Fruit fly (Drosophila melanogaster) whole organism, embryonic: ENCODE results near the gene CG4570.

Experiments
- CG11085 ChIP-seq: fragments of 200-800 bp; sonication (Bioruptor generic); IDR thresholded peaks from 2 replicates; pipeline ENCODE4 v1.3.6; 2022; ENCODE audit warnings: missing biosample characterization, missing genetic modification characterization
- CG12299 ChIP-seq: fragments of 200-800 bp; sonication (Bioruptor generic); optimal IDR thresholded peaks from 2 replicates; lab custom pipeline; 2018; ENCODE audit warnings: missing biosample characterization, mild to moderate bottlenecking, missing genetic modification characterization
- CG4707 ChIP-seq: fragments of 200-800 bp; sonication (Bioruptor generic); optimal IDR thresholded peaks from 2 replicates; lab custom pipeline; 2018; ENCODE audit warnings: missing biosample characterization, mild to moderate bottlenecking, missing genetic modification characterization, moderate library complexity
- CG8924 ChIP-seq: fragments of 200-800 bp; optimal IDR thresholded peaks from 3 replicates; lab custom pipeline; 2019; ENCODE audit warnings: missing biosample characterization, mild to moderate bottlenecking, missing genetic modification characterization, moderate library complexity
- Dip3 ChIP-seq: fragments of 200-800 bp; sonication (Bioruptor generic); optimal IDR thresholded peaks from 3 replicates; lab custom pipeline; 2016; ENCODE audit warnings: missing biosample characterization, missing genetic modification characterization
- Hsf ChIP-seq: fragments of 200-800 bp; sonication (Bioruptor generic); optimal IDR thresholded peaks from 3 replicates; lab custom pipeline; 2016; ENCODE audit warnings: missing biosample characterization, missing genetic modification characterization
- Side ChIP-seq: fragments of 200-800 bp; sonication (Bioruptor generic); optimal IDR thresholded peaks from 2 replicates; lab custom pipeline; 2016; ENCODE audit warnings: missing biosample characterization, missing genetic modification characterization
- corto ChIP-seq: fragments of 200-800 bp; sonication (Bioruptor generic); optimal IDR thresholded peaks from 2 replicates; lab custom pipeline; 2016; ENCODE audit warnings: missing biosample characterization, mild to moderate bottlenecking, missing genetic modification characterization, moderate library complexity
- cwo ChIP-seq: fragments of 200-800 bp; sonication (Bioruptor generic); optimal IDR thresholded peaks from 3 replicates; lab custom pipeline; 2017; ENCODE audit warnings: missing biosample characterization, missing genetic modification characterization, mild to moderate bottlenecking, moderate library complexity, missing genetic modification reagents
- emc ChIP-seq: fragments of 200-800 bp; sonication (Bioruptor generic); optimal IDR thresholded peaks from 2 replicates; lab custom pipeline; 2016; ENCODE audit warnings: missing biosample characterization, missing genetic modification characterization
- grau ChIP-seq: fragments of 200-800 bp; optimal IDR thresholded peaks from 3 replicates; lab custom pipeline; 2019; ENCODE audit warnings: missing biosample characterization, mild to moderate bottlenecking, missing genetic modification characterization, moderate library complexity
- insv ChIP-seq, 2 experiments: fragments of 200-800 bp; sonication (Bioruptor generic); optimal IDR thresholded peaks; 3 replicates each; lab custom pipeline; 2016 to 2018; ENCODE audit warnings: missing biosample characterization in 2 of 2, missing genetic modification characterization in 2 of 2
- kay ChIP-seq: fragments of 200-800 bp; sonication (Bioruptor generic); optimal IDR thresholded peaks from 2 replicates; lab custom pipeline; 2016; ENCODE audit warnings: missing biosample characterization, missing genetic modification characterization
- stc ChIP-seq: fragments of 200-800 bp; sonication (Bioruptor generic); IDR thresholded peaks from 2 replicates; pipeline ENCODE4 v1.3.6; 2022; ENCODE audit warnings: missing biosample characterization, missing genetic modification characterization

DNA sequence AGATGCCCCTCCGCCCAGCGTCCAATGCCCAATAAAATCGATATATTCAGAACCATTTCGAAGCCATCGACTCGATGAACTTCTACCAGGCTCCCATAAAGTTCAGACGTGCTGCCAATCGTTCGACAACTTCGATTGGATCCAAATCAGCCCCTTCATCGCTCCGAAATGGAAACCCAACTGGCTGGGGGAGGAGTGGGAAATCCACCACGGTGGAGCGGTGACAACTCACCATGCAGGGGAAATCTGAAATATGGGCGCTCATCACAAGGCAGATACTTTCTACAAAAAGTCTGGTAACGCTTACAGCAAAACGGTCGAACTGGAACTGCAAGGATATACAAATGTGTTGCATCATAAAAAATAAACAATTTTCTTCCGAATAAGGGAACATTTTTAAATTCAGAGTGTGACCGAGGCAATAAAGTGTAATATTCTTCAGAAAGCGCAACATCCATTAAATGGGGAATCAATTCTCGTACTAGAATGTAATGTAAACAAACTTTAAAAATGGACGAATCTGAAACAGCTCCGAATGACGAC, 4.3 kb upstream of the CG4570 start, which contains the start of gene CG4565:
- TF ChIP-seq Side (GFP tag; lab: Kevin White, UChicago) (no peak), cwo (GFP tag; lab: Kevin White, UChicago) (no peak), CG4707 (GFP tag; lab: Kevin White, UChicago) (no peak), insv (GFP tag; optimal IDR thresholded peaks at IDR 0.05; lab: Kevin White, UChicago) (peak in 1 of 2 experiments; percentile 19), corto (GFP tag; lab: Kevin White, UChicago) (no peak), Hsf (GFP tag; lab: Kevin White, UChicago) (no peak), emc (GFP tag; lab: Kevin White, UChicago) (no peak), stc (GFP tag; lab: Robert Waterston, UW) (no peak), CG8924 (tag; lab: Kevin White, UChicago) (no peak), CG12299 (tag; lab: Kevin White, UChicago) (no peak), kay (GFP tag; lab: Kevin White, UChicago) (no peak), Dip3 (GFP tag; lab: Kevin White, UChicago) (no peak), grau (tag; lab: Kevin White, UChicago) (no peak), CG11085 (GFP tag; lab: Robert Waterston, UW) (no peak)
